Worm (Caenorhabditis elegans) whole organism, late embryonic: Measurements from ENCODE around the gene odd-2.

Experiments used
- F13H6.1 ChIP-seq: sonication (generic microtip); optimal IDR thresholded peaks from 2 replicates; lab custom pipeline; 2016; ENCODE audit warnings: missing genetic modification characterization, missing compliant biosample characterization
- ceh-2 ChIP-seq: sonication (generic microtip); optimal IDR thresholded peaks from 2 replicates; lab custom pipeline; 2016; ENCODE audit warnings: missing genotype, missing genetic modification characterization, missing compliant biosample characterization
- ceh-22 ChIP-seq: sonication (generic microtip); optimal IDR thresholded peaks from 2 replicates; lab custom pipeline; 2017; ENCODE audit warnings: missing biosample characterization, missing genetic modification characterization
- ceh-24 ChIP-seq: sonication (generic microtip); optimal IDR thresholded peaks from 2 replicates; lab custom pipeline; 2016; ENCODE audit warnings: mild to moderate bottlenecking, missing genetic modification characterization, missing compliant biosample characterization
- hlh-30 ChIP-seq: sonication (generic microtip); optimal IDR thresholded peaks from 2 replicates; lab custom pipeline; 2017; ENCODE audit warnings: antibody characterized with exemption, missing genetic modification characterization, missing compliant biosample characterization; ENCODE audit not compliant: insufficient read depth
- lin-11 ChIP-seq: fragments of 200-800 bp; sonication (Bioruptor generic); optimal IDR thresholded peaks from 2 replicates; lab custom pipeline; 2018; ENCODE audit warnings: mild to moderate bottlenecking, missing genetic modification characterization, missing compliant biosample characterization
- nfya-1 ChIP-seq: sonication (generic microtip); optimal IDR thresholded peaks from 2 replicates; lab custom pipeline; 2017; ENCODE audit warnings: missing genetic modification characterization, mild to moderate bottlenecking, missing compliant biosample characterization, antibody characterized with exemption, moderate library complexity
- nhr-11 ChIP-seq: fragments of 150-350 bp; optimal IDR thresholded peaks from 2 replicates; lab custom pipeline; 2014; ENCODE audit warnings: missing biosample characterization, missing genetic modification characterization
- npax-4 ChIP-seq: sonication (generic microtip); optimal IDR thresholded peaks from 2 replicates; lab custom pipeline; 2016; ENCODE audit warnings: missing genetic modification characterization, missing compliant biosample characterization
- pax-1 ChIP-seq: fragments of 150-350 bp; optimal IDR thresholded peaks from 2 replicates; lab custom pipeline; 2014; ENCODE audit warnings: missing biosample characterization, missing genetic modification characterization
- pha-2 ChIP-seq: sonication (generic microtip); optimal IDR thresholded peaks from 2 replicates; lab custom pipeline; 2017; ENCODE audit warnings: mild to moderate bottlenecking, missing genetic modification characterization, missing compliant biosample characterization
- tbx-2 ChIP-seq: sonication (generic microtip); optimal IDR thresholded peaks from 2 replicates; lab custom pipeline; 2016; ENCODE audit warnings: missing genetic modification characterization, missing compliant biosample characterization

DNA sequence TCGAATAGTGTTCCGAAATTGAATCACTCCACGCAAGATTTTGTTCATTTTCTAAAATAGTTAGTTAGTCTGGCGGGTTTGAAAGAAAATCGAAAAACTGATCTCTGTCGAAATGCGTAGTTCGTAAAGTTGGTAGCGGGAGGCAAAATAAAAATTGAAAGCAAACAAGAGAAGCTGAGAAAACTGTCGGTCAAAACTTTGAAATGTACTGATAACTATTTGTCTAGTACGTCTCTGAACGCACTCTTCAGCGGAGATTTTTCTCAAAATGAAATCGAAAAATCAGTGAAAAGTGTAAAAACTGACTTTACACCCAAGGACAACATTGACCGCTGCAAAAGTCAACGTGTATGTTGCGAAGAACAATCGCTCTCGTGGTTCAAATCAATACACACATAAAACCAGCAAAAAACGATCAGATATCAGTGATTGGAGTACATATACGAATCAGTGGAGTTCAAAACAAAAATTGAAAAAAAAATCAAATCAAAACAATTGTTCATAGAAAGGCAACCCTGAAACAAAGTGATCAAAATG lies 44.4 kb upstream of the odd-2 start, which contains the start of gene bca-1:
- TF ChIP-seq ceh-22 (tag; lab: Kevin White, UChicago) (no peak), tbx-2 (tag; lab: Kevin White, UChicago) (no peak), hlh-30 (tag; lab: Kevin White, UChicago) (no peak), lin-11 (no peak), F13H6.1 (tag; lab: Kevin White, UChicago) (no peak), ceh-2 (tag; lab: Kevin White, UChicago) (no peak), ceh-24 (tag; lab: Kevin White, UChicago) (no peak), npax-4 (no peak), nfya-1 (tag; lab: Kevin White, UChicago) (no peak), pax-1 (tag; lab: Kevin White, UChicago) (no peak), pha-2 (no peak), nhr-11 (tag; lab: Kevin White, UChicago) (no peak)
